Worm (Caenorhabditis elegans) whole organism, L1 larva: Measurements from ENCODE around the gene F59B10.5.
A peak's percentile ranks its signal among the peaks of the same experiment; 100 is the strongest.

ENCODE experiments used
- C04F5.9 ChIP-seq: sonication (generic microtip); optimal IDR thresholded peaks from 2 replicates; lab custom pipeline; 2016; ENCODE audit warnings: missing genetic modification characterization, missing compliant biosample characterization
- Y116A8C.19 ChIP-seq: sonication (generic microtip); optimal IDR thresholded peaks from 2 replicates; lab custom pipeline; 2016; ENCODE audit warnings: missing compliant biosample characterization, missing genetic modification characterization, borderline replicate concordance
- alr-1 ChIP-seq: fragments of 200-800 bp; sonication (Bioruptor generic); optimal IDR thresholded peaks from 2 replicates; lab custom pipeline; 2018; ENCODE audit warnings: borderline replicate concordance, mild to moderate bottlenecking, missing genetic modification characterization, missing compliant biosample characterization
- aly-2 ChIP-seq: fragments of 150-350 bp; optimal IDR thresholded peaks from 2 replicates; lab custom pipeline; 2014; ENCODE audit warnings: missing biosample characterization, missing genetic modification characterization
- ama-1 ChIP-seq: fragments of 150-350 bp; optimal IDR thresholded peaks from 2 replicates; lab custom pipeline; 2014
- blmp-1 ChIP-seq: fragments of 150-350 bp; optimal IDR thresholded peaks from 2 replicates; lab custom pipeline; 2014; ENCODE audit warnings: missing biosample characterization, missing genetic modification characterization
- ceh-82 ChIP-seq, 3 experiments: fragments of 150-350 bp in 1 of 3; sonication (generic microtip) in 2 of 3; optimal IDR thresholded peaks; 2 replicates each; lab custom pipeline; 2014 to 2017; ENCODE audit warnings: missing biosample characterization in 3 of 3, missing genetic modification characterization in 3 of 3
- ceh-88 ChIP-seq: fragments of 200-800 bp; sonication (Bioruptor generic); IDR thresholded peaks from 2 replicates; pipeline ENCODE4 v1.3.6; 2022; ENCODE audit warnings: missing genetic modification characterization, missing compliant biosample characterization
- dpl-1 ChIP-seq, 3 experiments: fragments of 150-350 bp in 2 of 3; sonication (generic microtip) in 1 of 3; optimal IDR thresholded peaks; 2 replicates each; lab custom pipeline; 2014 to 2017; ENCODE audit warnings: missing biosample characterization in 3 of 3, missing genetic modification characterization in 3 of 3, missing genetic modification reagents in 3 of 3
- dsc-1 ChIP-seq: sonication (generic microtip); optimal IDR thresholded peaks from 2 replicates; lab custom pipeline; 2016; ENCODE audit warnings: mild to moderate bottlenecking, missing genetic modification characterization, missing compliant biosample characterization
- efl-1 ChIP-seq, 4 experiments: fragments of 150-350 bp; optimal IDR thresholded peaks in 3 of 4; peaks in 1 of 4; 1 replicate in 1 of 4; 2 replicates in 3 of 4; lab custom pipeline; 2014; ENCODE audit warnings: missing biosample characterization in 2 of 4, missing genetic modification characterization in 2 of 4, missing genetic modification reagents in 2 of 4
- efl-3 ChIP-seq: fragments of 200-800 bp; sonication (Bioruptor generic); optimal IDR thresholded peaks from 2 replicates; lab custom pipeline; 2018; ENCODE audit warnings: mild to moderate bottlenecking, missing genetic modification characterization, missing compliant biosample characterization
- egl-27 ChIP-seq, 2 experiments: fragments of 150-350 bp in 1 of 2; sonication (generic microtip); optimal IDR thresholded peaks; 3 replicates each; lab custom pipeline; 2017 to 2018; ENCODE audit warnings: missing biosample characterization in 2 of 2, missing genetic modification characterization in 2 of 2, missing genetic modification reagents in 2 of 2
- elt-2 ChIP-seq: sonication (generic microtip); optimal IDR thresholded peaks from 2 replicates; lab custom pipeline; 2016; ENCODE audit warnings: missing genetic modification characterization, mild to moderate bottlenecking, inconsistent platforms, missing compliant biosample characterization, missing genetic modification reagents
- elt-3 ChIP-seq, 6 experiments: fragments of 150-350 bp in 1 of 6; sonication (generic microtip); optimal IDR thresholded peaks; 2 replicates each; lab custom pipeline; 2017 to 2018; ENCODE audit warnings: missing biosample characterization in 6 of 6, missing genetic modification characterization in 6 of 6, inconsistent platforms in 1 of 6
- fkh-10 ChIP-seq: sonication (generic microtip); optimal IDR thresholded peaks from 2 replicates; lab custom pipeline; 2017; ENCODE audit warnings: missing biosample characterization, missing genetic modification reagents, missing genetic modification characterization
- fkh-8 ChIP-seq: sonication (generic microtip); optimal IDR thresholded peaks from 2 replicates; lab custom pipeline; 2016; ENCODE audit warnings: mild to moderate bottlenecking, missing genetic modification characterization, missing compliant biosample characterization
- fos-1 ChIP-seq: fragments of 150-350 bp; optimal IDR thresholded peaks from 2 replicates; lab custom pipeline; 2014; ENCODE audit warnings: missing biosample characterization, missing genetic modification characterization
- grh-1 ChIP-seq: fragments of 200-800 bp; sonication (Bioruptor generic); IDR thresholded peaks from 2 replicates; pipeline ENCODE4 v1.3.6; 2022; ENCODE audit warnings: missing genetic modification reagents, missing genetic modification characterization, missing compliant biosample characterization
- hlh-17 ChIP-seq: fragments of 200-800 bp; sonication (Bioruptor generic); optimal IDR thresholded peaks from 2 replicates; lab custom pipeline; 2018; ENCODE audit warnings: missing genetic modification characterization, mild to moderate bottlenecking, missing compliant biosample characterization, moderate library complexity, borderline replicate concordance
- hlh-4 ChIP-seq: sonication (generic microtip); optimal IDR thresholded peaks from 2 replicates; lab custom pipeline; 2016; ENCODE audit warnings: mild to moderate bottlenecking, missing genetic modification characterization, missing compliant biosample characterization
- jun-1 ChIP-seq: fragments of 150-350 bp; optimal IDR thresholded peaks from 2 replicates; lab custom pipeline; 2014; ENCODE audit warnings: missing biosample characterization, missing genetic modification reagents, missing genetic modification characterization
- lin-13 ChIP-seq: fragments of 150-350 bp; optimal IDR thresholded peaks from 2 replicates; lab custom pipeline; 2014; ENCODE audit warnings: missing biosample characterization, missing genetic modification reagents, missing genetic modification characterization
- lin-35 ChIP-seq, 2 experiments: fragments of 150-350 bp; optimal IDR thresholded peaks; 2 replicates each; lab custom pipeline; 2014; ENCODE audit warnings: missing biosample characterization in 2 of 2, missing genetic modification characterization in 2 of 2, missing genetic modification reagents in 2 of 2
- lsy-2 ChIP-seq, 2 experiments: fragments of 150-350 bp; optimal IDR thresholded peaks; 2 replicates each; lab custom pipeline; 2014; ENCODE audit warnings: missing biosample characterization in 2 of 2, missing genetic modification characterization in 2 of 2
- mab-9 ChIP-seq: fragments of 200-800 bp; sonication (Bioruptor generic); IDR thresholded peaks from 2 replicates; pipeline ENCODE4 v1.3.6; 2022; ENCODE audit warnings: missing genetic modification reagents, missing genetic modification characterization, missing compliant biosample characterization
- nhr-11 ChIP-seq: fragments of 150-350 bp; optimal IDR thresholded peaks from 2 replicates; lab custom pipeline; 2014; ENCODE audit warnings: missing biosample characterization, missing genetic modification characterization
- nhr-19 ChIP-seq: fragments of 200-800 bp; sonication (Bioruptor generic); conservative IDR thresholded peaks from 2 replicates; pipeline ENCODE4 v1.3.6; 2022; ENCODE audit warnings: missing genetic modification characterization, missing compliant biosample characterization
- nhr-28 ChIP-seq: fragments of 150-350 bp; optimal IDR thresholded peaks from 2 replicates; lab custom pipeline; 2014; ENCODE audit warnings: missing biosample characterization, missing genetic modification characterization
- nhr-47 ChIP-seq: sonication (generic microtip); optimal IDR thresholded peaks from 2 replicates; lab custom pipeline; 2016; ENCODE audit warnings: mild to moderate bottlenecking, missing genetic modification characterization, moderate library complexity, missing compliant biosample characterization
- nhr-71 ChIP-seq: sonication (generic microtip); optimal IDR thresholded peaks from 2 replicates; lab custom pipeline; 2016; ENCODE audit warnings: mild to moderate bottlenecking, missing genetic modification characterization, moderate library complexity, missing compliant biosample characterization
- nhr-77 ChIP-seq: fragments of 150-350 bp; optimal IDR thresholded peaks from 2 replicates; lab custom pipeline; 2014; ENCODE audit warnings: missing biosample characterization, missing genetic modification characterization
- nhr-84 ChIP-seq: sonication (generic microtip); optimal IDR thresholded peaks from 2 replicates; lab custom pipeline; 2017; ENCODE audit warnings: missing biosample characterization, missing genetic modification characterization
- nhr-90 ChIP-seq: sonication (generic microtip); optimal IDR thresholded peaks from 2 replicates; lab custom pipeline; 2016; ENCODE audit warnings: mild to moderate bottlenecking, missing genetic modification characterization, missing compliant biosample characterization; ENCODE audit not compliant: poor library complexity
- pag-3 ChIP-seq: sonication (generic microtip); optimal IDR thresholded peaks from 2 replicates; lab custom pipeline; 2017; ENCODE audit warnings: missing genetic modification characterization, mild to moderate bottlenecking, missing compliant biosample characterization, antibody characterized with exemption, borderline replicate concordance; ENCODE audit not compliant: insufficient read depth
- pqm-1 ChIP-seq: sonication (generic microtip); optimal IDR thresholded peaks from 3 replicates; lab custom pipeline; 2017; ENCODE audit warnings: missing biosample characterization, missing genetic modification characterization
- rnt-1 ChIP-seq: sonication (generic microtip); optimal IDR thresholded peaks from 2 replicates; lab custom pipeline; 2016; ENCODE audit warnings: mild to moderate bottlenecking, missing genetic modification characterization, moderate library complexity, missing compliant biosample characterization
- skn-1 ChIP-seq: fragments of 150-350 bp; optimal IDR thresholded peaks from 2 replicates; lab custom pipeline; 2014; ENCODE audit warnings: missing biosample characterization, missing genetic modification characterization
- snpc-4 ChIP-seq: fragments of 150-350 bp; optimal IDR thresholded peaks from 2 replicates; lab custom pipeline; 2014; ENCODE audit warnings: missing biosample characterization, missing genetic modification characterization
- sox-4 ChIP-seq: sonication (generic microtip); optimal IDR thresholded peaks from 2 replicates; lab custom pipeline; 2016; ENCODE audit warnings: missing genetic modification characterization, missing compliant biosample characterization
- sup-37 ChIP-seq: fragments of 200-800 bp; sonication (Bioruptor generic); optimal IDR thresholded peaks from 2 replicates; lab custom pipeline; 2018; ENCODE audit warnings: mild to moderate bottlenecking, missing genetic modification characterization, missing compliant biosample characterization
- tlp-1 ChIP-seq: fragments of 150-350 bp; optimal IDR thresholded peaks from 2 replicates; lab custom pipeline; 2014; ENCODE audit warnings: missing biosample characterization, missing genetic modification characterization
- unc-30 ChIP-seq: sonication (generic microtip); optimal IDR thresholded peaks from 2 replicates; lab custom pipeline; 2017; ENCODE audit warnings: missing biosample characterization, missing genetic modification characterization
- unc-86 ChIP-seq: sonication (generic microtip); optimal IDR thresholded peaks from 2 replicates; lab custom pipeline; 2016; ENCODE audit warnings: missing genetic modification characterization, missing compliant biosample characterization
- unc-98 ChIP-seq: fragments of 200-800 bp; sonication (Bioruptor generic); IDR thresholded peaks from 2 replicates; pipeline ENCODE4 v1.3.6; 2022; ENCODE audit warnings: missing genetic modification characterization, missing compliant biosample characterization
- vab-15 ChIP-seq: sonication (generic microtip); optimal IDR thresholded peaks from 2 replicates; lab custom pipeline; 2017; ENCODE audit warnings: missing genotype, mild to moderate bottlenecking, missing genetic modification characterization, missing compliant biosample characterization
- xbp-1 ChIP-seq: sonication (generic microtip); optimal IDR thresholded peaks from 2 replicates; lab custom pipeline; 2016; ENCODE audit warnings: missing genetic modification characterization, missing compliant biosample characterization
- ztf-4 ChIP-seq: fragments of 150-350 bp; optimal IDR thresholded peaks from 2 replicates; lab custom pipeline; 2014; ENCODE audit warnings: missing biosample characterization, missing genetic modification characterization

The F59B10.5 gene

ce11 chrII:10556550-10557205 lies 33.2 kb upstream of the F59B10.5 start:
- TF ChIP-seq lsy-2 (tag; optimal IDR thresholded peaks at IDR 0.05; lab: Kevin White, UChicago) (peak in 1 of 2 experiments; percentile 27), nhr-84 (tag; lab: Kevin White, UChicago) (no peak), xbp-1 (no peak), fos-1 (no peak), efl-1 (optimal IDR thresholded peaks at IDR 0.05; lab: Kevin White, UChicago) (peak in 1 of 2 experiments; percentile 5), efl-1 (GFP tag; optimal IDR thresholded peaks at IDR 0.05 in 1 of 2; lab: Kevin White, UChicago) (peak in 1 of 2 experiments; percentile 91), rnt-1 (tag; lab: Kevin White, UChicago) (peak; percentile 22), lin-13 (no peak), nhr-71 (tag; lab: Kevin White, UChicago) (no peak), C04F5.9 (no peak), jun-1 (peak; percentile 12)

- peak in 2 of 6 experiments; percentile 37 to 61 for TF ChIP-seq elt-3 (tag; optimal IDR thresholded peaks at IDR 0.05; lab: Kevin White, UChicago)
- TF ChIP-seq dsc-1 (tag; lab: Kevin White, UChicago) = peak; percentile 37
- TF ChIP-seq egl-27 (tag; optimal IDR thresholded peaks at IDR 0.05; lab: Kevin White, UChicago) = peak in 1 of 2 experiments; percentile 60
- TF ChIP-seq nhr-90 (tag; lab: Kevin White, UChicago) = peak; percentile 84
- no peak for TF ChIP-seq nhr-84 (tag; lab: Kevin White, UChicago)
- no peak for TF ChIP-seq sox-4 (tag; lab: Kevin White, UChicago)
- peak; percentile 27; the same call in 1 of the 2 replicates for TF ChIP-seq ceh-88
- peak; percentile 16 to 47 (median 18) for TF ChIP-seq dpl-1 (GFP tag; optimal IDR thresholded peaks at IDR 0.05; lab: Kevin White, UChicago)
- TF ChIP-seq fkh-8 (tag; lab: Kevin White, UChicago) = no peak
- no peak for TF ChIP-seq unc-30 (tag; lab: Kevin White, UChicago)
- peak in 1 of 3 experiments; percentile 17 for TF ChIP-seq ceh-82 (tag; optimal IDR thresholded peaks at IDR 0.05; lab: Kevin White, UChicago)
- TF ChIP-seq alr-1 (tag; lab: Kevin White, UChicago) = no peak
- TF ChIP-seq fkh-10 = no peak
- TF ChIP-seq nhr-71 (tag; lab: Kevin White, UChicago) = peak; percentile 92
- TF ChIP-seq blmp-1 (tag; lab: Kevin White, UChicago) = peak; percentile 85
- peak; percentile 44 to 68 for TF ChIP-seq lsy-2 (tag; optimal IDR thresholded peaks at IDR 0.05; lab: Kevin White, UChicago)
- TF ChIP-seq efl-3 (GFP tag; lab: Kevin White, UChicago) = no peak
- TF ChIP-seq nhr-28 (tag; lab: Kevin White, UChicago) = no peak
- no peak for TF ChIP-seq aly-2 (tag; lab: Kevin White, UChicago)
- TF ChIP-seq tlp-1 (tag; lab: Kevin White, UChicago) = no peak
- TF ChIP-seq sup-37 (GFP tag; lab: Kevin White, UChicago) = no peak
- TF ChIP-seq ama-1 (lab: Kevin White, UChicago) = peak; percentile 64
- peak; percentile 25 for TF ChIP-seq snpc-4
- peak; percentile 25 to 73 for TF ChIP-seq lin-35 (GFP tag; optimal IDR thresholded peaks at IDR 0.05; lab: Kevin White, UChicago)
- no peak for TF ChIP-seq C04F5.9
- no peak for TF ChIP-seq hlh-17 (GFP tag; lab: Kevin White, UChicago)
- TF ChIP-seq ztf-4 (tag; lab: Kevin White, UChicago) = peak; percentile 73
- no peak for TF ChIP-seq pag-3 (tag; lab: Kevin White, UChicago)
- no peak for TF ChIP-seq Y116A8C.19 (tag; lab: Kevin White, UChicago)
- 0 out of 2 replicates have a peak, but pooled peaks have one; percentile 37 for TF ChIP-seq grh-1 (GFP tag; lab: Robert Waterston, UW)
- TF ChIP-seq unc-86 = no peak
- peak; percentile 61 for TF ChIP-seq elt-2
- TF ChIP-seq mab-9 = no peak
- no peak for TF ChIP-seq vab-15
- no peak for TF ChIP-seq unc-98
- peak; percentile 64 for TF ChIP-seq nhr-47 (tag; lab: Kevin White, UChicago)
- TF ChIP-seq hlh-4 (tag; lab: Kevin White, UChicago) = no peak
- peak; percentile 11 for TF ChIP-seq nhr-77 (tag; lab: Kevin White, UChicago)
- TF ChIP-seq lin-13 = peak; percentile 45
- peak; percentile 45 for TF ChIP-seq nhr-11
- TF ChIP-seq pqm-1 (tag; lab: Kevin White, UChicago) = no peak
- peak; percentile 57 for TF ChIP-seq skn-1 (tag; lab: Kevin White, UChicago)
- TF ChIP-seq nhr-19 (GFP tag; lab: Robert Waterston, UW) = peak; percentile 67
These were observed 32.1 kb upstream of the F59B10.5 start for ce11 chrII:10555484-10556075.
